Worm (Caenorhabditis elegans) whole organism, L4 larva: ENCODE data around the gene Y57A10A.24.
A peak's percentile ranks its signal among the peaks of the same experiment; 100 is the strongest.

Experiments used
- F26F4.8 ChIP-seq: fragments of 200-800 bp; sonication (Bioruptor generic); conservative IDR thresholded peaks from 2 replicates; pipeline ENCODE4 v1.3.6; 2022; ENCODE audit warnings: missing genetic modification characterization, missing compliant biosample characterization
- T20F7.1 ChIP-seq: fragments of 200-800 bp; sonication (Bioruptor generic); optimal IDR thresholded peaks from 2 replicates; lab custom pipeline; 2018; ENCODE audit warnings: mild to moderate bottlenecking, missing genetic modification characterization, missing compliant biosample characterization
- Y105C5A.15 ChIP-seq: fragments of 200-800 bp; sonication (Bioruptor generic); IDR thresholded peaks from 2 replicates; pipeline ENCODE4 v1.3.6; 2022; ENCODE audit warnings: missing genetic modification characterization, missing compliant biosample characterization
- Y5F2A.4 ChIP-seq: fragments of 200-800 bp; sonication (Bioruptor generic); optimal IDR thresholded peaks from 2 replicates; lab custom pipeline; 2018; ENCODE audit warnings: mild to moderate bottlenecking, missing genetic modification characterization, missing compliant biosample characterization
- aha-1 ChIP-seq: fragments of 150-350 bp; peaks from one replicate; lab custom pipeline; 2014; ENCODE audit warnings: missing biosample characterization, missing genetic modification characterization
- arid-1 ChIP-seq: fragments of 200-800 bp; sonication (Bioruptor generic); conservative IDR thresholded peaks from 2 replicates; pipeline ENCODE4 v1.3.6; 2022; ENCODE audit warnings: missing genetic modification reagents, missing genetic modification characterization, missing compliant biosample characterization
- ceh-28 ChIP-seq: fragments of 150-350 bp; optimal IDR thresholded peaks from 2 replicates; lab custom pipeline; 2014; ENCODE audit warnings: missing biosample characterization, missing genetic modification reagents, missing genetic modification characterization
- ceh-62 ChIP-seq: sonication (generic microtip); optimal IDR thresholded peaks from 2 replicates; lab custom pipeline; 2017; ENCODE audit warnings: missing biosample characterization, missing genetic modification characterization
- dmd-8 ChIP-seq: fragments of 200-800 bp; sonication (Bioruptor generic); IDR thresholded peaks from 2 replicates; pipeline ENCODE4 v1.3.6; 2022; ENCODE audit warnings: missing genetic modification characterization, missing compliant biosample characterization
- egl-27 ChIP-seq: sonication (generic microtip); optimal IDR thresholded peaks from 3 replicates; lab custom pipeline; 2017; ENCODE audit warnings: missing biosample characterization, missing genetic modification reagents, missing genetic modification characterization
- fkh-10 ChIP-seq: fragments of 150-350 bp; optimal IDR thresholded peaks from 2 replicates; lab custom pipeline; 2014; ENCODE audit warnings: missing biosample characterization, missing genetic modification reagents, missing genetic modification characterization
- gei-8 ChIP-seq: fragments of 200-800 bp; sonication (Bioruptor generic); optimal IDR thresholded peaks from 2 replicates; lab custom pipeline; 2018; ENCODE audit warnings: mild to moderate bottlenecking, missing genetic modification characterization, missing compliant biosample characterization
- hif-1 ChIP-seq, 2 experiments: sonication (generic microtip); optimal IDR thresholded peaks; 2 replicates each; lab custom pipeline; 2016 to 2017; ENCODE audit warnings: missing compliant biosample characterization in 2 of 2, missing genetic modification characterization in 2 of 2, missing genetic modification reagents in 2 of 2, missing genotype in 2 of 2, mild to moderate bottlenecking in 1 of 2
- hlh-30 ChIP-seq: sonication (generic microtip); optimal IDR thresholded peaks from 2 replicates; lab custom pipeline; 2017; ENCODE audit warnings: antibody characterized with exemption, mild to moderate bottlenecking, missing genetic modification characterization, missing compliant biosample characterization; ENCODE audit not compliant: insufficient read depth
- jun-1 ChIP-seq: fragments of 150-350 bp; optimal IDR thresholded peaks from 2 replicates; lab custom pipeline; 2014; ENCODE audit warnings: missing biosample characterization, missing genetic modification reagents, missing genetic modification characterization
- lin-29 ChIP-seq: fragments of 200-800 bp; sonication (Bioruptor generic); IDR thresholded peaks from 2 replicates; pipeline ENCODE4 v1.3.6; 2022; ENCODE audit warnings: missing genetic modification reagents, missing genetic modification characterization, missing compliant biosample characterization
- lin-38 ChIP-seq: fragments of 200-800 bp; sonication (Bioruptor generic); IDR thresholded peaks from 2 replicates; pipeline ENCODE4 v1.3.6; 2022; ENCODE audit warnings: missing genetic modification reagents, missing genetic modification characterization, missing compliant biosample characterization
- madf-9 ChIP-seq: fragments of 200-800 bp; sonication (Bioruptor generic); conservative IDR thresholded peaks from 2 replicates; pipeline ENCODE4 v1.3.6; 2022; ENCODE audit warnings: missing genetic modification reagents, missing genetic modification characterization, missing compliant biosample characterization
- mdl-1 ChIP-seq, 2 experiments: fragments of 150-350 bp in 1 of 2; sonication (generic microtip) in 1 of 2; optimal IDR thresholded peaks; 2 replicates each; lab custom pipeline; 2014 to 2017; ENCODE audit warnings: missing biosample characterization in 2 of 2, missing genetic modification characterization in 2 of 2
- mxl-2 ChIP-seq: fragments of 200-800 bp; sonication (Bioruptor generic); conservative IDR thresholded peaks from 2 replicates; pipeline ENCODE4 v1.3.6; 2022; ENCODE audit warnings: missing genetic modification reagents, missing genetic modification characterization, missing compliant biosample characterization
- nhr-237 ChIP-seq: sonication (generic microtip); optimal IDR thresholded peaks from 2 replicates; lab custom pipeline; 2017; ENCODE audit warnings: missing biosample characterization, missing genetic modification characterization
- nhr-28 ChIP-seq: fragments of 150-350 bp; optimal IDR thresholded peaks from 2 replicates; lab custom pipeline; 2014; ENCODE audit warnings: missing biosample characterization, missing genetic modification characterization
- nhr-42 ChIP-seq: fragments of 200-800 bp; sonication (Bioruptor generic); IDR thresholded peaks from 2 replicates; pipeline ENCODE4 v1.3.6; 2022; ENCODE audit warnings: missing genetic modification characterization, missing compliant biosample characterization
- nhr-48 ChIP-seq: sonication (generic microtip); optimal IDR thresholded peaks from 2 replicates; lab custom pipeline; 2016; ENCODE audit warnings: mild to moderate bottlenecking, missing genetic modification characterization, missing compliant biosample characterization
- nhr-6 ChIP-seq: fragments of 150-350 bp; optimal IDR thresholded peaks from 2 replicates; lab custom pipeline; 2014; ENCODE audit warnings: missing biosample characterization, missing genetic modification characterization
- nhr-77 ChIP-seq: fragments of 150-350 bp; optimal IDR thresholded peaks from 2 replicates; lab custom pipeline; 2014; ENCODE audit warnings: missing biosample characterization, missing genetic modification characterization
- pha-4 ChIP-seq, 2 experiments: fragments of 150-350 bp in 1 of 2; fragments of 200-800 bp in 1 of 2; sonication (Bioruptor generic) in 1 of 2; IDR thresholded peaks in 1 of 2; optimal IDR thresholded peaks in 1 of 2; 2 replicates each; pipeline versions ENCODE4 v1.3.6 to Lab custom; 2014 to 2022; ENCODE audit warnings: missing genetic modification characterization in 2 of 2, missing genetic modification reagents in 2 of 2, missing biosample characterization in 1 of 2, missing compliant biosample characterization in 1 of 2
- sdz-12 ChIP-seq: fragments of 200-800 bp; sonication (Bioruptor generic); optimal IDR thresholded peaks from 2 replicates; lab custom pipeline; 2018; ENCODE audit warnings: mild to moderate bottlenecking, missing genetic modification characterization, missing compliant biosample characterization
- set-16 ChIP-seq: fragments of 200-800 bp; sonication (Bioruptor generic); IDR thresholded peaks from 2 replicates; pipeline ENCODE4 v1.3.6; 2022; ENCODE audit warnings: missing genetic modification reagents, missing genetic modification characterization, missing compliant biosample characterization
- spr-1 ChIP-seq: sonication (generic microtip); optimal IDR thresholded peaks from 2 replicates; lab custom pipeline; 2016; ENCODE audit warnings: mild to moderate bottlenecking, missing genetic modification characterization, missing compliant biosample characterization
- tag-97 ChIP-seq: fragments of 200-800 bp; sonication (Bioruptor generic); IDR thresholded peaks from 2 replicates; pipeline ENCODE4 v1.3.6; 2022; ENCODE audit warnings: missing genetic modification characterization, missing compliant biosample characterization
- zfp-3 ChIP-seq: fragments of 200-800 bp; sonication (Bioruptor generic); conservative IDR thresholded peaks from 2 replicates; pipeline ENCODE4 v1.3.6; 2022; ENCODE audit warnings: missing genetic modification reagents, missing genetic modification characterization, missing compliant biosample characterization
- zip-11 ChIP-seq: fragments of 200-800 bp; sonication (Bioruptor generic); IDR thresholded peaks from 2 replicates; pipeline ENCODE4 v1.3.6; 2022; ENCODE audit warnings: missing genetic modification characterization, missing compliant biosample characterization
- ztf-11 ChIP-seq: fragments of 150-350 bp; optimal IDR thresholded peaks from 2 replicates; lab custom pipeline; 2014; ENCODE audit warnings: missing biosample characterization, missing genetic modification characterization

The Y57A10A.24 gene

DNA sequence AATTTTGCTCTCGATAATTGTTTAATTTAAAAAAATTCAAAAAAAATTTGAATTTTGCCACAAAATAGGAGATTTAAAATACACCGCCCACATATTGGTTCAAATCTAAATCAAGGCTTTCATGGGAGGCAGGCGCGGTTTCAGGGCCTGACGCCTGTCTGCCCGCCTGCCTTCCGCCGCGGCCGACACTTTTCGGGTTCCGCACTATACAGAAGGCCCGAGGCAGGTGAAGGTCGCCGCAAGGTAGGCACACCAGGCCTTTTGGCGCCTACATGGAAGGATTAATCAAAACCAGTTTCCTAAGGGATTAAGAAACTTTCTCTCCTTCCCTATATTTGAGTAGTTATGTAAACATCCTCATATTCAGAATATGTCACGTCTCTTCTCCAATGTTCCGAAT lies at the start of gene Y57A10A.24:
TSS of gene Y57A10A.24 (plus strand) at position 396 of the 400 bp plus-strand sequence.
- no peak for TF ChIP-seq T20F7.1 (GFP tag; lab: Kevin White, UChicago)
- peak; percentile 85 for TF ChIP-seq set-16 (GFP tag; lab: Robert Waterston, UW)
- TF ChIP-seq arid-1 = 0 out of 2 replicates have a peak, but pooled peaks have one; percentile 12
- peak; percentile 69; the same call in 1 of the 2 replicates for TF ChIP-seq Y105C5A.15 (GFP tag; lab: Robert Waterston, UW)
- no peak for TF ChIP-seq zfp-3 (GFP tag; lab: Robert Waterston, UW)
- peak; percentile 3 for TF ChIP-seq sdz-12
- TF ChIP-seq, all 104 proteins: peak for 4

DNA sequence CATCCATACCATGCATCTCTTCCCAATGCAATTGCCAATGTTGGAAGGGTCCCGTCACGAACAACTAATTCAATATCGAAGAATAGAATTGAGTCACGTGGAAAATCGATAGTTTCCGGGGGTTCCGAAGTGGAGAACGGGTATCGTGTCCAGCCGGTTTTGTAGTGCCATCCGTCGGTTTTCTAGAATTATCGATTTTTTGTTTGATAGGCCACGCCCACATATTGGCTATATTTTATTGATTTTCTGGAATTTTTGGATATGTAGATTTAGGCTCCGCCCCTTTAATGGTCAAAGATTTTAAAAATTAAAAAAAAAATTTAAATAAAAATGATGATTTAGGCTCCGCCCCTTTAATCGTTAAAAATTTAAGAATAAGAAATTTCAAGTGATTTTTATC lies 43.5 kb upstream of the Y57A10A.24 start:
- TF ChIP-seq F26F4.8 (GFP tag; lab: Robert Waterston, UW) = no peak
- no peak for TF ChIP-seq spr-1 (tag; lab: Kevin White, UChicago)
- no peak for TF ChIP-seq Y5F2A.4 (GFP tag; lab: Kevin White, UChicago)
- TF ChIP-seq nhr-28 = no peak
- TF ChIP-seq hif-1 (tag; optimal IDR thresholded peaks at IDR 0.05; lab: Kevin White, UChicago) = no peak
- TF ChIP-seq mxl-2 (GFP tag; lab: Robert Waterston, UW) = no peak
- peak; percentile 77 for TF ChIP-seq ceh-28
- TF ChIP-seq nhr-48 = no peak
- TF ChIP-seq fkh-10 = no peak

DNA sequence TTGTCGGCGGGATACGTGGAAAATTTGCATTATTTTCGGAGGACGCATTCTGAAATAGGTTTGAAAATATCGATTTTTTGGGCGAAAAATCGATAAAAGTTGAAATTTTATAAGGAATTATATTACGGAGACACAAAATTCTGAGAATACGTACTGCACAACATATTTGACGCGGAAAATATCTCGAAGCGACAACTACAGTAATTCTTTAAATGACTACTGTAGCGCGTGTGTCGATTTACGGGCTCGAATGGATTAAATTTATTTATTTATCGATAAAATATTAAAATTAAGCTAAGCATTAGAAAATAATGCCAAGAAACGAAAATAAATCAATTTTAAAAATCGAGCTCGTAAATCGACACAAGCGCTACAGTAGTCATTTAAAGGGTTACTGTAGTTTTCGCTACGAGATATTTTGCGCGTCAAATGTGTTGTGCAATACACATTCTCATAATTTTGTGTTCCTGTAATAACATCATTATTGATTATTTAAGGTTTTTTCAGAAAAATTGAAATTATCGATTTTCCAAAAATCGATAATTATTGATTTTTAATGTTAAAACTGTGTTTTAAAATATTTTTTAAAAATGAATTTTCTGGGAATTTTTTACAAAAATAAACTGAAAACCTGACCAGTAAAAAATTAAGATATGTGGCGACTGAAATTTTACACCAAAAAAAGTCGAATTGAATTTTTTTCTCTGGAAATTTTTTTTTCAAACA lies 42.7 kb upstream of the Y57A10A.24 start, which contains the start of gene polg-1:
TSS of gene polg-1 (minus strand) at position 51 of the 726 bp plus-strand sequence.
- no peak for TF ChIP-seq ztf-11
- peak; percentile 76 for TF ChIP-seq ceh-28

- TF ChIP-seq nhr-42 (GFP tag; lab: Robert Waterston, UW) (no peak), nhr-237 (tag; lab: Kevin White, UChicago) (no peak), aha-1 (tag; lab: Kevin White, UChicago) (peak; percentile 43), jun-1 (tag; lab: Kevin White, UChicago) (no peak)
- TF ChIP-seq, all 104 proteins: peak for 1
Observed at ce11 chrII:12202281-12202680, 40.5 kb upstream of the Y57A10A.24 start, which contains the start of gene trpp-5. Gene trpp-5, minus strand, starts transcription at chrII:12202381.

DNA sequence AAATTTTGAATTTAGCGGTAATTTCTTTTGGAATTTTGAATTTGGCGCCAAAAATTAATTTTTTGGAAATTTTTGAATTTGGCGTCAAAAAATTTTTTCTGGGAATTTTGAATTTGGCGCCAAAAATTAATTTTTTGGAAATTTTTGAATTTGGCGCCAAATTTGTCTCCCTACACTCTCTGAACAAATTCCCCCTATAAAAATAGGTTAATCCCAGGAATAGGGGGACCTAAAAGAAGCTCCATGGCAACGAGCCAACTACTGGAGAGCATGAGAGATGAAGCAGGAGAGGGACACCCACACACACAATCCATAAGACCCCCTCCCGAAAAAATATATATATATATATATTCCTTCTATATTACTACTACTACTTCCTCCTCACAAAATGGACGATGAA lies 39.8 kb upstream of the Y57A10A.24 start, which contains the start of gene aqp-12:
TSS of gene aqp-12 (plus strand) at position 301 of the 400 bp plus-strand sequence.
- TF ChIP-seq dmd-8 (GFP tag; lab: Robert Waterston, UW) (no peak), gei-8 (no peak), ceh-62 (tag; lab: Kevin White, UChicago) (no peak)
- TF ChIP-seq, all 104 proteins: peak for 0

DNA sequence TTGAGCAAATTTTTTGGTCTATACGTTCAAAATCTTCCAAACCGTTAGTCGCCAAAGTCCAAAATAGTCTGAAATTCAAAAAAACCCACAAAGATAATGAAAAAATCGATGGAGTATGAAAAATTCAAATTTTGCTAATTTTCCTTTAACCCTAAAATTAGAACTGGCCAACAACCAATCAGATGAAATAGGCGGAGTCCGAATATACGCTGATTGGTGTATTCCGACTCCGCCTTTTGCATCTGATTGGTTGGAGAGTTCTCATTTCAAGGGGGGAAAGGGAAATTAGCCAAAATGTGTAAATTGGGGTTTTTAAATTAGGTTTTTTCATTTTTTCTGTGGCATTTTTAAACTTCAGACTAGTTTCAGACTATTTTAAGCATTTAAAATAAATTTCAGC lies 38.1 kb upstream of the Y57A10A.24 start:
- TF ChIP-seq egl-27 (tag; lab: Kevin White, UChicago) (no peak), hlh-30 (tag; lab: Kevin White, UChicago) (no peak), nhr-6 (tag; lab: Kevin White, UChicago) (no peak), zip-11 (GFP tag; lab: Robert Waterston, UW) (no peak), nhr-28 (no peak), madf-9 (no peak), tag-97 (no peak)
- TF ChIP-seq, all 104 proteins: peak for 0

- no peak for TF ChIP-seq lin-29 (GFP tag; lab: Robert Waterston, UW)
- no peak for TF ChIP-seq zip-11 (GFP tag; lab: Robert Waterston, UW)
- TF ChIP-seq zfp-3 (GFP tag; lab: Robert Waterston, UW) = peak; percentile 59; the same call in 1 of the 2 replicates
- 0 out of 2 replicates have a peak, but pooled peaks have one; percentile 19 for TF ChIP-seq pha-4 (GFP tag; IDR thresholded peaks at IDR 0.05; lab: Robert Waterston, UW)
- TF ChIP-seq pha-4 (tag; optimal IDR thresholded peaks at IDR 0.05; lab: Kevin White, UChicago) = no peak
- no peak for TF ChIP-seq hlh-30 (tag; lab: Kevin White, UChicago)
- TF ChIP-seq nhr-77 (tag; lab: Kevin White, UChicago) = no peak
- TF ChIP-seq mdl-1 (tag; optimal IDR thresholded peaks at IDR 0.05; lab: Kevin White, UChicago) = no peak
- TF ChIP-seq lin-38 (GFP tag; lab: Robert Waterston, UW) = peak; percentile 21; the same call in 1 of the 2 replicates
Observed at ce11 chrII:12208741-12209140, 34.0 kb upstream of the Y57A10A.24 start.
